Fruit fly (Drosophila melanogaster) whole organism, embryonic: ENCODE measurements around the gene CG6180.
A peak's percentile ranks its signal among the peaks of the same experiment; 100 is the strongest.

Source experiments
- Aef1 ChIP-seq: fragments of 200-800 bp; sonication (Bioruptor generic); IDR thresholded peaks from 3 replicates; pipeline ENCODE4 v1.3.6; 2022; ENCODE audit warnings: missing biosample characterization, missing genetic modification characterization
- Antp ChIP-seq: fragments of 200-800 bp; sonication (Bioruptor generic); optimal IDR thresholded peaks from 3 replicates; lab custom pipeline; 2016; ENCODE audit warnings: missing biosample characterization, missing genetic modification characterization
- Asciz ChIP-seq: fragments of 200-800 bp; sonication (Bioruptor generic); optimal IDR thresholded peaks from 2 replicates; lab custom pipeline; 2017; ENCODE audit warnings: missing biosample characterization, mild to moderate bottlenecking, missing genetic modification characterization, missing genetic modification reagents
- B-H2 ChIP-seq: fragments of 200-800 bp; sonication (Bioruptor generic); optimal IDR thresholded peaks from 2 replicates; lab custom pipeline; 2018; ENCODE audit warnings: missing biosample characterization, mild to moderate bottlenecking, missing genetic modification characterization
- CG10321 ChIP-seq: fragments of 200-800 bp; sonication (Bioruptor generic); IDR thresholded peaks from 2 replicates; pipeline ENCODE4 v1.3.6; 2022; ENCODE audit warnings: missing biosample characterization, missing genetic modification characterization
- CG10543 ChIP-seq: fragments of 200-800 bp; sonication (Bioruptor generic); optimal IDR thresholded peaks from 3 replicates; lab custom pipeline; 2017; ENCODE audit warnings: missing biosample characterization, mild to moderate bottlenecking, missing genetic modification characterization, moderate library complexity
- CG10979 ChIP-seq: fragments of 200-800 bp; sonication (Bioruptor generic); optimal IDR thresholded peaks from 2 replicates; lab custom pipeline; 2018; ENCODE audit warnings: missing biosample characterization, mild to moderate bottlenecking, missing genetic modification characterization, moderate library complexity
- CG11695 ChIP-seq: fragments of 200-800 bp; sonication (Bioruptor generic); IDR thresholded peaks from 3 replicates; pipeline ENCODE4 v1.3.6; 2022; ENCODE audit warnings: missing biosample characterization, missing genetic modification characterization
- CG14965 ChIP-seq: fragments of 200-800 bp; sonication (Bioruptor generic); optimal IDR thresholded peaks from 2 replicates; lab custom pipeline; 2016; ENCODE audit warnings: missing biosample characterization, missing genetic modification characterization, borderline replicate concordance
- CG15011 ChIP-seq: fragments of 200-800 bp; sonication (Bioruptor generic); optimal IDR thresholded peaks from 3 replicates; lab custom pipeline; 2018; ENCODE audit warnings: missing biosample characterization, mild to moderate bottlenecking, missing genetic modification characterization
- CG17568 ChIP-seq: fragments of 200-800 bp; sonication (Bioruptor generic); optimal IDR thresholded peaks from 2 replicates; lab custom pipeline; 2018; ENCODE audit warnings: missing biosample characterization, mild to moderate bottlenecking, missing genetic modification characterization, moderate library complexity
- CG18476 ChIP-seq: fragments of 200-800 bp; sonication (Bioruptor generic); optimal IDR thresholded peaks from 2 replicates; lab custom pipeline; 2016; ENCODE audit warnings: missing biosample characterization, mild to moderate bottlenecking, missing genetic modification characterization
- CG2120 ChIP-seq: fragments of 200-800 bp; sonication (Bioruptor generic); optimal IDR thresholded peaks from 3 replicates; lab custom pipeline; 2016; ENCODE audit warnings: missing biosample characterization, missing genetic modification characterization
- CG30431 ChIP-seq: fragments of 200-800 bp; sonication (Bioruptor generic); optimal IDR thresholded peaks from 2 replicates; lab custom pipeline; 2017; ENCODE audit warnings: missing biosample characterization, missing genetic modification characterization
- CG34224 ChIP-seq: fragments of 200-800 bp; sonication (Bioruptor generic); IDR thresholded peaks from 3 replicates; pipeline ENCODE4 v1.3.6; 2022; ENCODE audit warnings: missing biosample characterization, missing genetic modification characterization; ENCODE audit not compliant: partially characterized antibody
- CG34422 ChIP-seq: fragments of 200-800 bp; sonication (Bioruptor generic); IDR thresholded peaks from 3 replicates; pipeline ENCODE4 v1.3.6; 2022; ENCODE audit warnings: missing biosample characterization, missing genetic modification characterization
- CG3847 ChIP-seq: fragments of 200-800 bp; sonication (Bioruptor generic); IDR thresholded peaks from 2 replicates; pipeline ENCODE4 v1.3.6; 2022; ENCODE audit warnings: missing biosample characterization, missing genetic modification characterization
- CG6689 ChIP-seq: fragments of 200-800 bp; sonication (Bioruptor generic); IDR thresholded peaks from 2 replicates; pipeline ENCODE4 v1.3.6; 2022; ENCODE audit warnings: missing biosample characterization, missing genetic modification characterization
- CG7372 ChIP-seq: fragments of 200-800 bp; sonication (Bioruptor generic); IDR thresholded peaks from 2 replicates; pipeline ENCODE4 v1.3.6; 2022; ENCODE audit warnings: missing biosample characterization, missing genetic modification characterization
- CG7839 ChIP-seq: fragments of 200-800 bp; sonication (Bioruptor generic); optimal IDR thresholded peaks from 3 replicates; lab custom pipeline; 2018; ENCODE audit warnings: missing biosample characterization, mild to moderate bottlenecking, missing genetic modification characterization, moderate library complexity
- CG8388 ChIP-seq: fragments of 200-800 bp; sonication (Bioruptor generic); optimal IDR thresholded peaks from 2 replicates; lab custom pipeline; 2019; ENCODE audit warnings: missing biosample characterization, mild to moderate bottlenecking, missing genetic modification characterization, moderate library complexity
- CG8478 ChIP-seq: fragments of >200 bp; optimal IDR thresholded peaks from 2 replicates; lab custom pipeline; 2018
- CG9876 ChIP-seq: fragments of 200-800 bp; sonication (Bioruptor generic); optimal IDR thresholded peaks from 2 replicates; lab custom pipeline; 2016; ENCODE audit warnings: missing biosample characterization, missing genetic modification characterization
- Camta ChIP-seq: fragments of 200-800 bp; sonication (Bioruptor generic); optimal IDR thresholded peaks from 2 replicates; lab custom pipeline; 2016; ENCODE audit warnings: missing biosample characterization, missing genetic modification characterization
- Dad ChIP-seq: fragments of 200-800 bp; sonication (Bioruptor generic); optimal IDR thresholded peaks from 3 replicates; lab custom pipeline; 2016; ENCODE audit warnings: missing biosample characterization, missing genetic modification characterization
- Dip2 ChIP-seq: fragments of 200-800 bp; sonication (Bioruptor generic); IDR thresholded peaks from 2 replicates; pipeline ENCODE4 v1.3.6; 2022; ENCODE audit warnings: missing biosample characterization, missing genetic modification characterization
- Doc3 ChIP-seq: fragments of 200-800 bp; sonication (Bioruptor generic); IDR thresholded peaks from 3 replicates; pipeline ENCODE4 v1.3.6; 2022; ENCODE audit warnings: missing biosample characterization, missing genetic modification characterization; ENCODE audit not compliant: partially characterized antibody
- Fer1 ChIP-seq: fragments of 200-800 bp; sonication (Bioruptor generic); optimal IDR thresholded peaks from 2 replicates; lab custom pipeline; 2017; ENCODE audit warnings: missing biosample characterization, mild to moderate bottlenecking, missing genetic modification characterization
- HmgZ ChIP-seq: fragments of 200-800 bp; sonication (Bioruptor generic); optimal IDR thresholded peaks from 2 replicates; lab custom pipeline; 2018; ENCODE audit warnings: missing biosample characterization, mild to moderate bottlenecking, missing genetic modification characterization
- Lhr ChIP-seq: fragments of 200-800 bp; sonication (Bioruptor generic); optimal IDR thresholded peaks from 3 replicates; lab custom pipeline; 2017; ENCODE audit warnings: mild to moderate bottlenecking, missing biosample characterization, missing genetic modification reagents, missing genetic modification characterization
- NfI ChIP-seq: fragments of 200-800 bp; sonication (Bioruptor generic); optimal IDR thresholded peaks from 3 replicates; lab custom pipeline; 2018; ENCODE audit warnings: missing biosample characterization, mild to moderate bottlenecking, missing genetic modification characterization, moderate library complexity
- Side ChIP-seq: fragments of 200-800 bp; sonication (Bioruptor generic); optimal IDR thresholded peaks from 2 replicates; lab custom pipeline; 2016; ENCODE audit warnings: missing biosample characterization, missing genetic modification characterization
- Spps ChIP-seq: fragments of 200-800 bp; sonication (Bioruptor generic); optimal IDR thresholded peaks from 2 replicates; lab custom pipeline; 2018; ENCODE audit warnings: missing biosample characterization, mild to moderate bottlenecking, missing genetic modification characterization
- Stat92E ChIP-seq, 3 experiments: fragments of >200 bp in 2 of 3; fragments of 200-800 bp in 1 of 3; sonication (Bioruptor generic) in 1 of 3; optimal IDR thresholded peaks; 2 replicates each; lab custom pipeline; 2017 to 2019; ENCODE audit warnings: missing biosample characterization in 3 of 3, missing genetic modification characterization in 3 of 3, mild to moderate bottlenecking in 1 of 3, moderate library complexity in 1 of 3
- ac ChIP-seq: fragments of 200-800 bp; sonication (Bioruptor generic); optimal IDR thresholded peaks from 3 replicates; lab custom pipeline; 2017; ENCODE audit warnings: missing biosample characterization, mild to moderate bottlenecking, missing genetic modification characterization
- br ChIP-seq: fragments of >200 bp; optimal IDR thresholded peaks from 2 replicates; lab custom pipeline; 2017
- chn ChIP-seq: fragments of 200-800 bp; sonication (Bioruptor generic); optimal IDR thresholded peaks from 2 replicates; lab custom pipeline; 2016; ENCODE audit warnings: missing biosample characterization, missing genetic modification characterization
- disco-r ChIP-seq: fragments of 200-800 bp; sonication (Bioruptor generic); optimal IDR thresholded peaks from 2 replicates; lab custom pipeline; 2016; ENCODE audit warnings: missing biosample characterization, missing genetic modification characterization
- fd102C ChIP-seq: fragments of 200-800 bp; sonication (Bioruptor generic); optimal IDR thresholded peaks from 2 replicates; lab custom pipeline; 2018; ENCODE audit warnings: missing biosample characterization, mild to moderate bottlenecking, missing genetic modification characterization, moderate library complexity
- gce ChIP-seq: fragments of 200-800 bp; sonication (Bioruptor generic); IDR thresholded peaks from 3 replicates; pipeline ENCODE4 v1.3.6; 2022; ENCODE audit warnings: missing biosample characterization, missing genetic modification characterization
- grau ChIP-seq: fragments of 200-800 bp; optimal IDR thresholded peaks from 3 replicates; lab custom pipeline; 2019; ENCODE audit warnings: missing biosample characterization, mild to moderate bottlenecking, missing genetic modification characterization, moderate library complexity
- hbn ChIP-seq: fragments of 200-800 bp; sonication (Bioruptor generic); IDR thresholded peaks from 2 replicates; pipeline ENCODE4 v1.3.6; 2022; ENCODE audit warnings: missing biosample characterization, missing genetic modification characterization; ENCODE audit not compliant: partially characterized antibody
- jigr1 ChIP-seq: fragments of 200-800 bp; sonication (Bioruptor generic); IDR thresholded peaks from 3 replicates; pipeline ENCODE4 v1.3.6; 2022; ENCODE audit warnings: missing biosample characterization, missing genetic modification characterization
- lab ChIP-seq: fragments of 200-800 bp; sonication (Bioruptor generic); optimal IDR thresholded peaks from 3 replicates; lab custom pipeline; 2017; ENCODE audit warnings: missing biosample characterization, missing genetic modification characterization, mild to moderate bottlenecking, moderate library complexity, missing genetic modification reagents
- lilli ChIP-seq: fragments of 200-800 bp; sonication (Bioruptor generic); optimal IDR thresholded peaks from 3 replicates; lab custom pipeline; 2016; ENCODE audit warnings: missing biosample characterization, missing genetic modification characterization
- nerfin-2 ChIP-seq: fragments of 200-800 bp; sonication (Bioruptor generic); IDR thresholded peaks from 2 replicates; pipeline ENCODE4 v1.3.6; 2022; ENCODE audit warnings: missing biosample characterization, missing genetic modification characterization; ENCODE audit not compliant: partially characterized antibody
- phol ChIP-seq: fragments of 200-800 bp; sonication (Bioruptor generic); optimal IDR thresholded peaks from 3 replicates; lab custom pipeline; 2018; ENCODE audit warnings: missing biosample characterization, mild to moderate bottlenecking, missing genetic modification characterization, moderate library complexity
- sima ChIP-seq: fragments of 200-800 bp; sonication (Bioruptor generic); optimal IDR thresholded peaks from 2 replicates; lab custom pipeline; 2016; ENCODE audit warnings: missing biosample characterization, missing genetic modification characterization
- slbo ChIP-seq: fragments of 200-800 bp; sonication (Bioruptor generic); IDR thresholded peaks from 2 replicates; pipeline ENCODE4 v1.3.6; 2022; ENCODE audit warnings: missing biosample characterization, missing genetic modification characterization
- stc ChIP-seq: fragments of 200-800 bp; sonication (Bioruptor generic); IDR thresholded peaks from 2 replicates; pipeline ENCODE4 v1.3.6; 2022; ENCODE audit warnings: missing biosample characterization, missing genetic modification characterization
- yki ChIP-seq: fragments of >200 bp; optimal IDR thresholded peaks from 3 replicates; lab custom pipeline; 2018

Gene CG6180

dm6 chr2L:12704418-12704920 is 3.0 kb upstream of the CG6180 start, which contains the start of the genes CG5776 and spict:
Gene CG5776 (minus strand): TSS chr2L:12704451.
Gene spict (plus strand): TSS chr2L:12704725.
- TF ChIP-seq Antp: peak; percentile 7
- TF ChIP-seq disco-r (GFP tag; lab: Kevin White, UChicago): no peak
- no peak for TF ChIP-seq Camta (GFP tag; lab: Kevin White, UChicago)
- peak; percentile 89 for TF ChIP-seq CG3847 (GFP tag; lab: Robert Waterston, UW)
- peak; percentile 60; the same call in 2 of the 3 replicates for TF ChIP-seq CG11695 (GFP tag; lab: Robert Waterston, UW)
- TF ChIP-seq lilli (GFP tag; lab: Kevin White, UChicago): peak; percentile 76
- TF ChIP-seq CG14965: no peak
- TF ChIP-seq chn: peak; percentile 38
- peak; percentile 85 for TF ChIP-seq CG2120 (GFP tag; lab: Kevin White, UChicago)
- TF ChIP-seq Doc3 (GFP tag; lab: Robert Waterston, UW): no peak
- TF ChIP-seq Fer1 (GFP tag; lab: Kevin White, UChicago): peak; percentile 70
- no peak for TF ChIP-seq Side
- TF ChIP-seq CG10543: peak; percentile 80
- peak; percentile 51 for TF ChIP-seq CG10979 (tag; lab: Kevin White, UChicago)
- peak; percentile 12 for TF ChIP-seq CG9876 (GFP tag; lab: Kevin White, UChicago)
- no peak for TF ChIP-seq ac
- TF ChIP-seq HmgZ (tag; lab: Kevin White, UChicago): peak; percentile 93
- no peak for TF ChIP-seq br (lab: Kevin White, UChicago)
- no peak for TF ChIP-seq Asciz (GFP tag; lab: Kevin White, UChicago)
- no peak for TF ChIP-seq sima (GFP tag; lab: Kevin White, UChicago)
- no peak for TF ChIP-seq Dad (GFP tag; lab: Kevin White, UChicago)
- 0 out of 2 replicates have a peak, but pooled peaks have one; percentile 34 for TF ChIP-seq CG10321
- peak; percentile 88 for TF ChIP-seq NfI (GFP tag; lab: Kevin White, UChicago)
- TF ChIP-seq CG30431: peak; percentile 67
- TF ChIP-seq CG17568 (GFP tag; lab: Kevin White, UChicago): no peak
- TF ChIP-seq gce (GFP tag; lab: Robert Waterston, UW): 0 out of 3 replicates have a peak, but pooled peaks have one; percentile 23
- TF ChIP-seq Aef1 (GFP tag; lab: Robert Waterston, UW): peak; percentile 83
- peak; percentile 82 for TF ChIP-seq B-H2
- peak; percentile 82 for TF ChIP-seq phol (tag; lab: Kevin White, UChicago)
- peak; percentile 86 for TF ChIP-seq grau
- no peak for TF ChIP-seq CG8478 (lab: Kevin White, UChicago)
- peak; percentile 80 for TF ChIP-seq Lhr
- peak; percentile 66 for TF ChIP-seq CG18476 (GFP tag; lab: Kevin White, UChicago)
- peak; percentile 40 for TF ChIP-seq Spps (tag; lab: Kevin White, UChicago)
- TF ChIP-seq Stat92E (GFP tag; optimal IDR thresholded peaks at IDR 0.05; lab: Kevin White, UChicago): peak in 1 of 3 experiments; percentile 46
- peak; percentile 69 for TF ChIP-seq CG8388 (GFP tag; lab: Kevin White, UChicago)
- TF ChIP-seq hbn (GFP tag; lab: Robert Waterston, UW): no peak
- TF ChIP-seq CG7372 (GFP tag; lab: Robert Waterston, UW): no peak
- TF ChIP-seq stc (GFP tag; lab: Robert Waterston, UW): peak; percentile 74
- no peak for TF ChIP-seq fd102C (GFP tag; lab: Kevin White, UChicago)
- peak; percentile 12; the same call in 1 of the 3 replicates for TF ChIP-seq CG34224 (GFP tag; lab: Robert Waterston, UW)
- TF ChIP-seq yki: no peak
- no peak for TF ChIP-seq Dip2 (GFP tag; lab: Robert Waterston, UW)
- peak; percentile 84 for TF ChIP-seq CG6689 (GFP tag; lab: Robert Waterston, UW)
- TF ChIP-seq CG7839: peak; percentile 69
- TF ChIP-seq slbo: peak; percentile 92
- TF ChIP-seq jigr1 (GFP tag; lab: Robert Waterston, UW): no peak
- peak; percentile 91 for TF ChIP-seq CG34422
- no peak for TF ChIP-seq nerfin-2 (GFP tag; lab: Robert Waterston, UW)
- TF ChIP-seq CG15011 (GFP tag; lab: Kevin White, UChicago): peak; percentile 57
- peak; percentile 83 for TF ChIP-seq lab (GFP tag; lab: Kevin White, UChicago)
